Fruit fly (Drosophila melanogaster) whole organism: ENCODE measurements around the gene p38b.

Experiments used
- CG8478 ChIP-seq: fragments of >200 bp; optimal IDR thresholded peaks from 2 replicates; lab custom pipeline; 2018; ENCODE audit warnings: inconsistent platforms
- Dll ChIP-seq: fragments of >200 bp; optimal IDR thresholded peaks from 2 replicates; lab custom pipeline; 2017
- EcR ChIP-seq, 2 experiments: fragments of >200 bp; optimal IDR thresholded peaks; 2 replicates each; lab custom pipeline; 2017; ENCODE audit warnings: missing biosample characterization in 2 of 2, missing genetic modification characterization in 2 of 2, missing genetic modification reagents in 2 of 2
- pan ChIP-seq: fragments of >200 bp; optimal IDR thresholded peaks from 2 replicates; lab custom pipeline; 2017
- psq ChIP-seq: fragments of >200 bp; optimal IDR thresholded peaks from 2 replicates; lab custom pipeline; 2017
- usp ChIP-seq: fragments of >200 bp; optimal IDR thresholded peaks from 2 replicates; lab custom pipeline; 2017; ENCODE audit warnings: missing biosample characterization, missing genetic modification characterization, mixed read lengths

p38b gene

dm6 chr2L:13807097-13807496 is 26.6 kb downstream of the p38b start:
- TF ChIP-seq Dll (lab: Kevin White, UChicago) = no peak
- no peak for TF ChIP-seq EcR (GFP tag; optimal IDR thresholded peaks at IDR 0.05; lab: Kevin White, UChicago)
- no peak for TF ChIP-seq CG8478
- no peak for TF ChIP-seq pan
- TF ChIP-seq psq (lab: Kevin White, UChicago) = no peak
- no peak for TF ChIP-seq usp (GFP tag; lab: Kevin White, UChicago)

dm6 chr2L:13807959-13808358 is 27.5 kb downstream of the p38b start:
- TF ChIP-seq usp (GFP tag; lab: Kevin White, UChicago) (no peak), pan (no peak), CG8478 (no peak), Dll (lab: Kevin White, UChicago) (no peak)

- TF ChIP-seq psq (lab: Kevin White, UChicago) (no peak), CG8478 (no peak), pan (no peak), usp (GFP tag; lab: Kevin White, UChicago) (no peak), EcR (GFP tag; optimal IDR thresholded peaks at IDR 0.05; lab: Kevin White, UChicago) (no peak), Dll (lab: Kevin White, UChicago) (no peak)
These were observed 30.8 kb downstream of the p38b start, which contains the start of the genes Adat1 and CG16865 for dm6 chr2L:13811323-13811722. Gene Adat1 (minus strand): TSS chr2L:13811474. Gene CG16865 (plus strand): TSS chr2L:13811522.

DNA sequence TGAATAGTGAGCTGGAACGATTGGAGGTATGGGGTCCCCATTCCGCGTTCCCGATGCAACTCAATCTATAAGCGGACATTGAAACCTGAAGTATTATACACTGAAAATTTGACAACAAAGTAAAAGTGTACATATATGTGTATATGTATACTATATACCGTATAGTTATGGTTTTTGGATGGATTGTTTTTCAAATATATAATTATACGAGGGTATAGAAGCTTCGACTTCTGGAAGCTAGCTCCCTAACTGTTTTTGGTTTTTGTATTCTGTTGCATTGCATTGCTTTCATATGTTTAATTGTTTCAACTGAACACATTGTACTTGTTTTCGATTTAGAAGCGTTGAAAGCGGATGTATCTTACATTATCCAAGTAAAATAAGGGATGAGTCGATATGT is 32.7 kb downstream of the p38b start, which contains the start of gene CG16888:
Gene CG16888 (minus strand): TSS at position 101 of the 400 bp plus-strand sequence.
- TF ChIP-seq pan = no peak
- TF ChIP-seq Dll (lab: Kevin White, UChicago) = no peak
- no peak for TF ChIP-seq usp (GFP tag; lab: Kevin White, UChicago)
- no peak for TF ChIP-seq psq (lab: Kevin White, UChicago)
- no peak for TF ChIP-seq EcR (GFP tag; optimal IDR thresholded peaks at IDR 0.05; lab: Kevin White, UChicago)
- TF ChIP-seq CG8478 = no peak

- no peak for TF ChIP-seq psq (lab: Kevin White, UChicago)
- no peak for TF ChIP-seq Dll (lab: Kevin White, UChicago)
- no peak for TF ChIP-seq usp (GFP tag; lab: Kevin White, UChicago)
- no peak for TF ChIP-seq EcR (GFP tag; optimal IDR thresholded peaks at IDR 0.05; lab: Kevin White, UChicago)
- no peak for TF ChIP-seq CG8478
- no peak for TF ChIP-seq pan
These were observed 33.2 kb downstream of the p38b start, which contains the start of gene Sos for dm6 chr2L:13813604-13814178. Gene Sos (plus strand): TSS chr2L:13813816.

DNA sequence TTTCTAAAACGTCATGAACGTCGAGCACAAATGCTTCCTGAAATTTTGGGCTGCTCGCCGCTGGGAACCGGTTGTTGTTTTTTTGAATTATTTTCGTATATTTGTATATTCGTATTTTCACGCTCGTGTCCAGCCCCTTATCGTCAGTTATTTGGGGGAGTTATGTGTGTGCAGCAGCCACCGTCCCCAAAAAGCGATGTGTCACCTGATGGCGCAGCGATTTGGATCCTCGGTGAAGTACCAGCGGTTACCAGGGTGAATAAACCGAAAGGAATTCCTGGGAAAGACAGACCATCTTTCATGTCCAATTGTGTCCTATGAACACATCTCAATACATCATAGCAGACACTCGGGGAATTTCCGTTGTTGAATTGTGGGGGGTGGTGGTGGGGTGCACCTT is 39.7 kb downstream of the p38b start:
- no peak for TF ChIP-seq usp (GFP tag; lab: Kevin White, UChicago)
- no peak for TF ChIP-seq Dll (lab: Kevin White, UChicago)
- no peak for TF ChIP-seq psq (lab: Kevin White, UChicago)
- no peak for TF ChIP-seq CG8478
- no peak for TF ChIP-seq EcR (GFP tag; optimal IDR thresholded peaks at IDR 0.05; lab: Kevin White, UChicago)
- no peak for TF ChIP-seq pan

- no peak for TF ChIP-seq pan
- no peak for TF ChIP-seq CG8478
- no peak for TF ChIP-seq Dll (lab: Kevin White, UChicago)
- no peak for TF ChIP-seq usp (GFP tag; lab: Kevin White, UChicago)
- TF ChIP-seq psq (lab: Kevin White, UChicago) = no peak
- TF ChIP-seq EcR (GFP tag; optimal IDR thresholded peaks at IDR 0.05; lab: Kevin White, UChicago) = no peak
These were observed 40.5 kb downstream of the p38b start, which contains the start of gene b for dm6 chr2L:13820948-13821347. Gene b (plus strand): TSS chr2L:13821248.

- no peak for TF ChIP-seq usp (GFP tag; lab: Kevin White, UChicago)
- no peak for TF ChIP-seq pan
- TF ChIP-seq psq (lab: Kevin White, UChicago) = no peak
- no peak for TF ChIP-seq CG8478
- TF ChIP-seq EcR (GFP tag; optimal IDR thresholded peaks at IDR 0.05; lab: Kevin White, UChicago) = no peak
- TF ChIP-seq Dll (lab: Kevin White, UChicago) = no peak
These were observed 47.1 kb downstream of the p38b start, which contains the start of gene PolG1 for dm6 chr2L:13827557-13827956. Gene PolG1 (minus strand): TSS chr2L:13827772.

dm6 chr2L:13829540-13829939 is 49.1 kb downstream of the p38b start, which contains the start of the genes Arpc1 and Orc5:
Gene Arpc1 (minus strand): TSS chr2L:13829741.
Gene Orc5 (plus strand): TSS chr2L:13829837.
- no peak for TF ChIP-seq CG8478
- TF ChIP-seq EcR (GFP tag; optimal IDR thresholded peaks at IDR 0.05; lab: Kevin White, UChicago) = no peak
- no peak for TF ChIP-seq Dll (lab: Kevin White, UChicago)
- no peak for TF ChIP-seq usp (GFP tag; lab: Kevin White, UChicago)
- no peak for TF ChIP-seq psq (lab: Kevin White, UChicago)
- no peak for TF ChIP-seq pan
